Worm (Caenorhabditis elegans) whole organism, L1 larva: ENCODE results near the gene srv-8.

Experiments used
- egl-13 ChIP-seq: sonication (generic microtip); optimal IDR thresholded peaks from 2 replicates; lab custom pipeline; 2016; ENCODE audit warnings: missing genotype, missing genetic modification reagents, missing genetic modification characterization, missing compliant biosample characterization
- elt-2 ChIP-seq: sonication (generic microtip); optimal IDR thresholded peaks from 2 replicates; lab custom pipeline; 2016; ENCODE audit warnings: missing genetic modification characterization, mild to moderate bottlenecking, inconsistent platforms, missing compliant biosample characterization, missing genetic modification reagents
- fkh-10 ChIP-seq: sonication (generic microtip); optimal IDR thresholded peaks from 2 replicates; lab custom pipeline; 2017; ENCODE audit warnings: missing biosample characterization, missing genetic modification reagents, missing genetic modification characterization
- lin-13 ChIP-seq: fragments of 150-350 bp; optimal IDR thresholded peaks from 2 replicates; lab custom pipeline; 2014; ENCODE audit warnings: missing biosample characterization, missing genetic modification reagents, missing genetic modification characterization
- lsy-2 ChIP-seq, 2 experiments: fragments of 150-350 bp; optimal IDR thresholded peaks; 2 replicates each; lab custom pipeline; 2014; ENCODE audit warnings: missing biosample characterization in 2 of 2, missing genetic modification characterization in 2 of 2
- mep-1 ChIP-seq: fragments of 150-350 bp; optimal IDR thresholded peaks from 2 replicates; lab custom pipeline; 2014; ENCODE audit warnings: missing biosample characterization, missing genetic modification characterization
- nhr-237 ChIP-seq: fragments of 150-350 bp; optimal IDR thresholded peaks from 2 replicates; lab custom pipeline; 2014; ENCODE audit warnings: missing biosample characterization, missing genetic modification characterization
- nhr-28 ChIP-seq: fragments of 150-350 bp; optimal IDR thresholded peaks from 2 replicates; lab custom pipeline; 2014; ENCODE audit warnings: missing biosample characterization, missing genetic modification characterization
- nhr-47 ChIP-seq: sonication (generic microtip); optimal IDR thresholded peaks from 2 replicates; lab custom pipeline; 2016; ENCODE audit warnings: mild to moderate bottlenecking, missing genetic modification characterization, moderate library complexity, missing compliant biosample characterization
- nhr-90 ChIP-seq: sonication (generic microtip); optimal IDR thresholded peaks from 2 replicates; lab custom pipeline; 2016; ENCODE audit warnings: mild to moderate bottlenecking, missing genetic modification characterization, missing compliant biosample characterization; ENCODE audit not compliant: poor library complexity
- snpc-4 ChIP-seq: fragments of 150-350 bp; optimal IDR thresholded peaks from 2 replicates; lab custom pipeline; 2014; ENCODE audit warnings: missing biosample characterization, missing genetic modification characterization
- tbx-2 ChIP-seq: sonication (generic microtip); optimal IDR thresholded peaks from 2 replicates; lab custom pipeline; 2016; ENCODE audit warnings: missing genetic modification characterization, missing compliant biosample characterization
- unc-130 ChIP-seq: fragments of 150-350 bp; optimal IDR thresholded peaks from 2 replicates; lab custom pipeline; 2017; ENCODE audit warnings: missing biosample characterization, missing genetic modification characterization, inconsistent platforms
- zag-1 ChIP-seq: fragments of 150-350 bp; optimal IDR thresholded peaks from 2 replicates; lab custom pipeline; 2014; ENCODE audit warnings: missing biosample characterization, missing genetic modification characterization

ce11 chrV:13389454-13389853 lies 31.1 kb downstream of the srv-8 start:
- TF ChIP-seq nhr-90 (tag; lab: Kevin White, UChicago) = no peak
- TF ChIP-seq elt-2 (tag; lab: Kevin White, UChicago) = no peak
- TF ChIP-seq fkh-10 = no peak
- TF ChIP-seq nhr-237 (tag; lab: Kevin White, UChicago) = no peak
- no peak for TF ChIP-seq lin-13 (GFP tag; lab: Kevin White, UChicago)
- no peak for TF ChIP-seq snpc-4 (tag; lab: Kevin White, UChicago)
- no peak for TF ChIP-seq tbx-2
- TF ChIP-seq unc-130 (tag; lab: Kevin White, UChicago) = no peak
- TF ChIP-seq lsy-2 (tag; optimal IDR thresholded peaks at IDR 0.05; lab: Kevin White, UChicago) = peak in 1 of 2 experiments; percentile 46
- TF ChIP-seq zag-1 (tag; lab: Kevin White, UChicago) = no peak
- TF ChIP-seq mep-1 (tag; lab: Kevin White, UChicago) = peak; percentile 8
- TF ChIP-seq nhr-28 (tag; lab: Kevin White, UChicago) = no peak
- TF ChIP-seq nhr-47 (tag; lab: Kevin White, UChicago) = no peak
- no peak for TF ChIP-seq egl-13
